Worm (Caenorhabditis elegans) whole organism, young adult: Measurements from ENCODE around the gene srx-68.

Source experiments
- B0019.2 ChIP-seq: fragments of 200-800 bp; sonication (Bioruptor generic); conservative IDR thresholded peaks from 2 replicates; pipeline ENCODE4 v1.3.6; 2022; ENCODE audit warnings: missing genetic modification reagents, missing genetic modification characterization, missing compliant biosample characterization
- B0035.1 ChIP-seq: sonication (generic microtip); optimal IDR thresholded peaks from 2 replicates; lab custom pipeline; 2016; ENCODE audit warnings: missing genetic modification characterization, mild to moderate bottlenecking, missing compliant biosample characterization, missing genotype, missing genetic modification reagents
- B0336.3 ChIP-seq: fragments of 200-800 bp; sonication (Bioruptor generic); IDR thresholded peaks from 2 replicates; pipeline ENCODE4 v1.3.6; 2022; ENCODE audit warnings: missing genetic modification characterization, missing compliant biosample characterization
- C06A6.2 ChIP-seq: fragments of 200-800 bp; sonication (Bioruptor generic); conservative IDR thresholded peaks from 2 replicates; pipeline ENCODE4 v1.3.6; 2022; ENCODE audit warnings: missing genetic modification characterization, missing compliant biosample characterization
- F33H1.4 ChIP-seq: fragments of 200-800 bp; sonication (Bioruptor generic); IDR thresholded peaks from 2 replicates; pipeline ENCODE4 v1.3.6; 2022; ENCODE audit warnings: missing genetic modification reagents, missing genetic modification characterization, missing compliant biosample characterization
- F37B4.10 ChIP-seq: fragments of 200-800 bp; sonication (Bioruptor generic); IDR thresholded peaks from 2 replicates; pipeline ENCODE4 v1.3.6; 2022; ENCODE audit warnings: missing genetic modification characterization, missing compliant biosample characterization
- Y95B8A.8 ChIP-seq: fragments of 200-800 bp; sonication (Bioruptor generic); IDR thresholded peaks from 2 replicates; pipeline ENCODE4 v1.3.6; 2022; ENCODE audit warnings: missing genetic modification reagents, missing genetic modification characterization, missing compliant biosample characterization
- atf-7 ChIP-seq: sonication (generic microtip); optimal IDR thresholded peaks from 2 replicates; lab custom pipeline; 2017; ENCODE audit warnings: mild to moderate bottlenecking, missing genetic modification characterization, missing compliant biosample characterization
- attf-5 ChIP-seq: fragments of 200-800 bp; sonication (Bioruptor generic); optimal IDR thresholded peaks from 2 replicates; lab custom pipeline; 2018; ENCODE audit warnings: mild to moderate bottlenecking, missing genetic modification characterization, missing compliant biosample characterization
- attf-6 ChIP-seq: fragments of 200-800 bp; sonication (Bioruptor generic); IDR thresholded peaks from 2 replicates; pipeline ENCODE4 v1.3.6; 2022; ENCODE audit warnings: missing genetic modification reagents, missing genetic modification characterization, missing compliant biosample characterization
- bed-1 ChIP-seq: fragments of 200-800 bp; sonication (Bioruptor generic); IDR thresholded peaks from 2 replicates; pipeline ENCODE4 v1.3.6; 2022; ENCODE audit warnings: missing genetic modification reagents, missing genetic modification characterization, missing compliant biosample characterization
- ccch-3 ChIP-seq: fragments of 200-800 bp; sonication (Bioruptor generic); optimal IDR thresholded peaks from 2 replicates; lab custom pipeline; 2018; ENCODE audit warnings: mild to moderate bottlenecking, missing genetic modification characterization, missing compliant biosample characterization
- ceh-100 ChIP-seq: fragments of 200-800 bp; sonication (Bioruptor generic); IDR thresholded peaks from 2 replicates; pipeline ENCODE4 v1.3.6; 2022; ENCODE audit warnings: missing genetic modification reagents, missing genetic modification characterization, missing compliant biosample characterization
- dpff-1 ChIP-seq: sonication (generic microtip); optimal IDR thresholded peaks from 2 replicates; lab custom pipeline; 2017; ENCODE audit warnings: mild to moderate bottlenecking, missing genetic modification characterization, missing compliant biosample characterization
- him-1 ChIP-seq: sonication (generic microtip); optimal IDR thresholded peaks from 2 replicates; lab custom pipeline; 2016; ENCODE audit warnings: missing genotype, missing genetic modification reagents, missing genetic modification characterization, missing compliant biosample characterization
- hmg-20 ChIP-seq: fragments of 200-800 bp; sonication (Bioruptor generic); IDR thresholded peaks from 2 replicates; pipeline ENCODE4 v1.3.6; 2022; ENCODE audit warnings: missing genetic modification reagents, missing genetic modification characterization, missing compliant biosample characterization
- lin-26 ChIP-seq: fragments of 200-800 bp; sonication (Bioruptor generic); IDR thresholded peaks from 2 replicates; pipeline ENCODE4 v1.3.6; 2022; ENCODE audit warnings: missing genetic modification reagents, missing genetic modification characterization, missing compliant biosample characterization
- lir-1 ChIP-seq: fragments of 200-800 bp; sonication (Bioruptor generic); conservative IDR thresholded peaks from 2 replicates; pipeline ENCODE4 v1.3.6; 2022; ENCODE audit warnings: missing genetic modification reagents, missing genetic modification characterization, missing compliant biosample characterization
- lsl-1 ChIP-seq: fragments of 200-800 bp; sonication (Bioruptor generic); optimal IDR thresholded peaks from 2 replicates; lab custom pipeline; 2018; ENCODE audit warnings: mild to moderate bottlenecking, missing genetic modification characterization, moderate library complexity, missing compliant biosample characterization
- madf-10 ChIP-seq: sonication (generic microtip); optimal IDR thresholded peaks from 2 replicates; lab custom pipeline; 2016; ENCODE audit warnings: mild to moderate bottlenecking, missing genetic modification characterization, missing compliant biosample characterization
- madf-8 ChIP-seq: fragments of 200-800 bp; sonication (Bioruptor generic); conservative IDR thresholded peaks from 2 replicates; pipeline ENCODE4 v1.3.6; 2022; ENCODE audit warnings: missing genetic modification reagents, missing genetic modification characterization, missing compliant biosample characterization
- mcd-1 ChIP-seq: fragments of 200-800 bp; sonication (Bioruptor generic); IDR thresholded peaks from 2 replicates; pipeline ENCODE4 v1.3.6; 2022; ENCODE audit warnings: missing genetic modification reagents, missing genetic modification characterization, missing compliant biosample characterization
- mxl-1 ChIP-seq: sonication (generic microtip); optimal IDR thresholded peaks from 2 replicates; lab custom pipeline; 2016; ENCODE audit warnings: missing genetic modification characterization, missing compliant biosample characterization
- nfya-2 ChIP-seq: fragments of 200-800 bp; sonication (Bioruptor generic); IDR thresholded peaks from 2 replicates; pipeline ENCODE4 v1.3.6; 2022; ENCODE audit warnings: missing genetic modification reagents, missing genetic modification characterization, missing compliant biosample characterization
- nhr-179 ChIP-seq: sonication (generic microtip); optimal IDR thresholded peaks from 2 replicates; lab custom pipeline; 2016; ENCODE audit warnings: mild to moderate bottlenecking, missing genetic modification characterization, missing compliant biosample characterization
- nhr-80 ChIP-seq: sonication (generic microtip); optimal IDR thresholded peaks from 2 replicates; lab custom pipeline; 2016; ENCODE audit warnings: missing genetic modification characterization, missing compliant biosample characterization
- nhr-90 ChIP-seq: sonication (generic microtip); optimal IDR thresholded peaks from 2 replicates; lab custom pipeline; 2016; ENCODE audit warnings: missing genotype, mild to moderate bottlenecking, missing genetic modification characterization, missing compliant biosample characterization
- pbrm-1 ChIP-seq: fragments of 200-800 bp; sonication (Bioruptor generic); IDR thresholded peaks from 2 replicates; pipeline ENCODE4 v1.3.6; 2022; ENCODE audit warnings: missing genetic modification reagents, missing genetic modification characterization, missing compliant biosample characterization
- pha-4 ChIP-seq: fragments of 150-350 bp; sonication (generic microtip); optimal IDR thresholded peaks from 2 replicates; lab custom pipeline; 2014; ENCODE audit warnings: missing biosample characterization, missing genetic modification reagents, missing genetic modification characterization
- rec-8 ChIP-seq, 2 experiments: sonication (generic microtip); optimal IDR thresholded peaks; 2 replicates each; lab custom pipeline; 2016; ENCODE audit warnings: mild to moderate bottlenecking in 2 of 2, missing genetic modification characterization in 2 of 2, missing genetic modification reagents in 2 of 2, missing genotype in 2 of 2, missing biosample characterization in 1 of 2, missing compliant biosample characterization in 1 of 2, moderate library complexity in 1 of 2
- snpc-4 ChIP-seq, 5 experiments: fragments of 150-350 bp in 1 of 5; sonication (generic microtip) in 4 of 5; optimal IDR thresholded peaks; 2 replicates each; lab custom pipeline; 2014 to 2018; ENCODE audit warnings: missing genetic modification characterization in 5 of 5, missing biosample characterization in 3 of 5, antibody characterized with exemption in 2 of 5, mild to moderate bottlenecking in 2 of 5, missing compliant biosample characterization in 2 of 5, missing genotype in 2 of 5, moderate library complexity in 2 of 5, missing genetic modification reagents in 1 of 5
- sptf-2 ChIP-seq: fragments of 200-800 bp; sonication (Bioruptor generic); optimal IDR thresholded peaks from 2 replicates; lab custom pipeline; 2018; ENCODE audit warnings: mild to moderate bottlenecking, missing genetic modification characterization, missing compliant biosample characterization
- unc-130 ChIP-seq: sonication (generic microtip); optimal IDR thresholded peaks from 2 replicates; lab custom pipeline; 2016; ENCODE audit warnings: missing genetic modification reagents, missing genetic modification characterization, missing compliant biosample characterization
- ztf-22 ChIP-seq: fragments of 200-800 bp; sonication (Bioruptor generic); optimal IDR thresholded peaks from 2 replicates; lab custom pipeline; 2018; ENCODE audit warnings: mild to moderate bottlenecking, missing genetic modification characterization, moderate library complexity, missing compliant biosample characterization
- ztf-25 ChIP-seq: fragments of 200-800 bp; sonication (Bioruptor generic); IDR thresholded peaks from 2 replicates; pipeline ENCODE4 v1.3.6; 2022; ENCODE audit warnings: missing genetic modification reagents, missing genetic modification characterization, missing compliant biosample characterization
- ztf-28 ChIP-seq: fragments of 200-800 bp; sonication (Bioruptor generic); IDR thresholded peaks from 2 replicates; pipeline ENCODE4 v1.3.6; 2022; ENCODE audit warnings: missing genetic modification reagents, missing genetic modification characterization, missing compliant biosample characterization

The srx-68 gene

ce11 chrV:3953739-3954138, 41.2 kb downstream of the srx-68 start, which contains the start of gene str-247:
Gene str-247 (plus strand): TSS chrV:3954039.
- no peak for TF ChIP-seq hmg-20 (GFP tag; lab: Robert Waterston, UW)
- TF ChIP-seq nhr-80, result no peak
- TF ChIP-seq unc-130, result no peak
- TF ChIP-seq mcd-1 (GFP tag; lab: Robert Waterston, UW), result no peak

- TF ChIP-seq pha-4 (tag; lab: Kevin White, UChicago) (no peak), B0336.3 (no peak), B0019.2 (GFP tag; lab: Robert Waterston, UW) (no peak), nhr-90 (no peak), pbrm-1 (GFP tag; lab: Robert Waterston, UW) (no peak), nhr-179 (tag; lab: Kevin White, UChicago) (no peak), madf-8 (GFP tag; lab: Robert Waterston, UW) (no peak), sptf-2 (GFP tag; lab: Kevin White, UChicago) (no peak), C06A6.2 (GFP tag; lab: Robert Waterston, UW) (no peak), Y95B8A.8 (no peak), B0035.1 (tag; lab: Kevin White, UChicago) (no peak), ztf-25 (no peak), nfya-2 (no peak), ztf-28 (GFP tag; lab: Robert Waterston, UW) (no peak), hmg-20 (GFP tag; lab: Robert Waterston, UW) (no peak), dpff-1 (tag; lab: Kevin White, UChicago) (no peak), bed-1 (no peak), lin-26 (GFP tag; lab: Robert Waterston, UW) (no peak)
Measured at ce11 chrV:3957608-3958007, 45.0 kb downstream of the srx-68 start, which contains the start of gene cyp-34A5. Gene cyp-34A5 (minus strand): TSS chrV:3957708.

ce11 chrV:3961235-3961634, 48.7 kb downstream of the srx-68 start, which contains the start of gene cyp-34A6:
Gene cyp-34A6 (minus strand): TSS chrV:3961335.
- TF ChIP-seq ceh-100 (GFP tag; lab: Robert Waterston, UW) (no peak), mxl-1 (tag; lab: Kevin White, UChicago) (no peak), lsl-1 (no peak), him-1 (tag; lab: Kevin White, UChicago) (no peak)

- TF ChIP-seq attf-5 (GFP tag; lab: Kevin White, UChicago), result no peak
- TF ChIP-seq ccch-3 (GFP tag; lab: Kevin White, UChicago), result no peak
- no peak for TF ChIP-seq atf-7 (tag; lab: Kevin White, UChicago)
- TF ChIP-seq lir-1 (GFP tag; lab: Robert Waterston, UW), result no peak
- no peak for TF ChIP-seq F33H1.4
- no peak for TF ChIP-seq ztf-22 (GFP tag; lab: Kevin White, UChicago)
- no peak for TF ChIP-seq rec-8 (tag; optimal IDR thresholded peaks at IDR 0.05; lab: Kevin White, UChicago)
- TF ChIP-seq attf-6 (GFP tag; lab: Robert Waterston, UW), result no peak
- no peak for TF ChIP-seq F37B4.10
- no peak for TF ChIP-seq madf-10
- no peak for TF ChIP-seq snpc-4 (GFP tag; optimal IDR thresholded peaks at IDR 0.05; lab: Kevin White, UChicago)
- TF ChIP-seq snpc-4 (tag; optimal IDR thresholded peaks at IDR 0.05; lab: Kevin White, UChicago), result no peak
- TF ChIP-seq, all 124 proteins: peak for 0
Measured at ce11 chrV:3963715-3964114, 51.1 kb downstream of the srx-68 start, which contains the start of gene cyp-34A7. Gene cyp-34A7 (minus strand): TSS chrV:3963815.
